Fruit fly (Drosophila melanogaster) whole organism, embryonic: ENCODE results near the gene Cubn.

Experiments
- Atf-2 ChIP-seq: fragments of 200-800 bp; sonication (Bioruptor generic); optimal IDR thresholded peaks from 2 replicates; lab custom pipeline; 2016; ENCODE audit warnings: missing biosample characterization, missing genetic modification characterization
- CG10979 ChIP-seq: fragments of 200-800 bp; sonication (Bioruptor generic); optimal IDR thresholded peaks from 2 replicates; lab custom pipeline; 2018; ENCODE audit warnings: missing biosample characterization, mild to moderate bottlenecking, missing genetic modification characterization, moderate library complexity
- CG11085 ChIP-seq: fragments of 200-800 bp; sonication (Bioruptor generic); IDR thresholded peaks from 2 replicates; pipeline ENCODE4 v1.3.6; 2022; ENCODE audit warnings: missing biosample characterization, missing genetic modification characterization
- CG11093 ChIP-seq: fragments of 200-800 bp; sonication (Bioruptor generic); IDR thresholded peaks from 3 replicates; pipeline ENCODE4 v1.3.6; 2022; ENCODE audit warnings: missing biosample characterization, missing genetic modification characterization
- CG13624 ChIP-seq: fragments of 200-800 bp; sonication (Bioruptor generic); optimal IDR thresholded peaks from 2 replicates; lab custom pipeline; 2016; ENCODE audit warnings: missing biosample characterization, missing genetic modification characterization
- CG14710 ChIP-seq: fragments of 200-800 bp; sonication (Bioruptor generic); optimal IDR thresholded peaks from 3 replicates; lab custom pipeline; 2019; ENCODE audit warnings: missing biosample characterization, mild to moderate bottlenecking, missing genetic modification characterization, moderate library complexity
- CG17328 ChIP-seq: fragments of 200-800 bp; sonication (Bioruptor generic); IDR thresholded peaks from 2 replicates; pipeline ENCODE4 v1.3.6; 2022; ENCODE audit warnings: missing biosample characterization, missing genetic modification characterization
- CG17568 ChIP-seq: fragments of 200-800 bp; sonication (Bioruptor generic); optimal IDR thresholded peaks from 2 replicates; lab custom pipeline; 2018; ENCODE audit warnings: missing biosample characterization, mild to moderate bottlenecking, missing genetic modification characterization, moderate library complexity
- CG17802 ChIP-seq: fragments of 200-800 bp; sonication (Bioruptor generic); optimal IDR thresholded peaks from 2 replicates; lab custom pipeline; 2018; ENCODE audit warnings: missing biosample characterization, mild to moderate bottlenecking, missing genetic modification characterization, moderate library complexity
- CG32772 ChIP-seq: fragments of 200-800 bp; sonication (Bioruptor generic); IDR thresholded peaks from 2 replicates; pipeline ENCODE4 v1.3.6; 2022; ENCODE audit warnings: missing biosample characterization, missing genetic modification characterization
- CG33557 ChIP-seq: fragments of 200-800 bp; sonication (Bioruptor generic); optimal IDR thresholded peaks from 2 replicates; lab custom pipeline; 2019; ENCODE audit warnings: missing biosample characterization, mild to moderate bottlenecking, missing genetic modification characterization, moderate library complexity
- CG34376 ChIP-seq: fragments of 200-800 bp; sonication (Bioruptor generic); optimal IDR thresholded peaks from 2 replicates; lab custom pipeline; 2018; ENCODE audit warnings: missing biosample characterization, mild to moderate bottlenecking, missing genetic modification characterization
- CG4282 ChIP-seq: fragments of 200-800 bp; sonication (Bioruptor generic); optimal IDR thresholded peaks from 2 replicates; lab custom pipeline; 2016; ENCODE audit warnings: missing biosample characterization, missing genetic modification characterization
- CG4707 ChIP-seq: fragments of 200-800 bp; sonication (Bioruptor generic); optimal IDR thresholded peaks from 2 replicates; lab custom pipeline; 2018; ENCODE audit warnings: missing biosample characterization, mild to moderate bottlenecking, missing genetic modification characterization, moderate library complexity
- CG4854 ChIP-seq: fragments of 200-800 bp; sonication (Bioruptor generic); optimal IDR thresholded peaks from 2 replicates; lab custom pipeline; 2016; ENCODE audit warnings: missing biosample characterization, missing genetic modification characterization, inconsistent platforms
- CG5245 ChIP-seq: fragments of 200-800 bp; sonication (Bioruptor generic); optimal IDR thresholded peaks from 3 replicates; lab custom pipeline; 2016; ENCODE audit warnings: missing biosample characterization, missing genetic modification characterization
- CG7357 ChIP-seq: fragments of 200-800 bp; sonication (Bioruptor generic); IDR thresholded peaks from 3 replicates; pipeline ENCODE4 v1.3.6; 2022; ENCODE audit warnings: missing biosample characterization, missing genetic modification characterization
- CG8290 ChIP-seq, 3 experiments: fragments of 200-800 bp; sonication (Bioruptor generic); optimal IDR thresholded peaks; 2 replicates each; lab custom pipeline; 2016 to 2019; ENCODE audit warnings: missing biosample characterization in 3 of 3, missing genetic modification characterization in 3 of 3, mild to moderate bottlenecking in 2 of 3, moderate library complexity in 1 of 3
- CG8388 ChIP-seq: fragments of 200-800 bp; sonication (Bioruptor generic); optimal IDR thresholded peaks from 2 replicates; lab custom pipeline; 2019; ENCODE audit warnings: missing biosample characterization, mild to moderate bottlenecking, missing genetic modification characterization, moderate library complexity
- D19A ChIP-seq: fragments of 200-800 bp; optimal IDR thresholded peaks from 3 replicates; lab custom pipeline; 2019; ENCODE audit warnings: missing biosample characterization, mild to moderate bottlenecking, missing genetic modification characterization, moderate library complexity
- D19B ChIP-seq: fragments of 200-800 bp; sonication (Bioruptor generic); optimal IDR thresholded peaks from 2 replicates; lab custom pipeline; 2017; ENCODE audit warnings: missing biosample characterization, mild to moderate bottlenecking, missing genetic modification characterization
- Dll ChIP-seq: fragments of 200-800 bp; sonication (Bioruptor generic); IDR thresholded peaks from 4 replicates; pipeline ENCODE4 v1.3.6; 2022; ENCODE audit warnings: missing biosample characterization, missing genetic modification characterization; ENCODE audit not compliant: partially characterized antibody
- HHEX ChIP-seq: fragments of 200-800 bp; sonication (Bioruptor generic); optimal IDR thresholded peaks from 3 replicates; lab custom pipeline; 2017; ENCODE audit warnings: missing biosample characterization, mild to moderate bottlenecking, missing genetic modification characterization, missing genetic modification reagents
- HmgZ ChIP-seq: fragments of 200-800 bp; sonication (Bioruptor generic); optimal IDR thresholded peaks from 2 replicates; lab custom pipeline; 2018; ENCODE audit warnings: missing biosample characterization, mild to moderate bottlenecking, missing genetic modification characterization
- Hsf ChIP-seq: fragments of 200-800 bp; sonication (Bioruptor generic); optimal IDR thresholded peaks from 3 replicates; lab custom pipeline; 2016; ENCODE audit warnings: missing biosample characterization, missing genetic modification characterization
- Med ChIP-seq: fragments of 200-800 bp; sonication (Bioruptor generic); peaks from one replicate; lab custom pipeline; 2016; ENCODE audit warnings: missing biosample characterization, missing genetic modification characterization, mild to moderate bottlenecking, inconsistent platforms, moderate library complexity
- Myb ChIP-seq: fragments of 200-800 bp; sonication (Bioruptor generic); optimal IDR thresholded peaks from 2 replicates; lab custom pipeline; 2016; ENCODE audit warnings: missing biosample characterization, missing genetic modification characterization
- Opbp ChIP-seq: fragments of 200-800 bp; sonication (Bioruptor generic); IDR thresholded peaks from 3 replicates; pipeline ENCODE4 v1.3.6; 2022; ENCODE audit warnings: missing biosample characterization, missing genetic modification characterization; ENCODE audit not compliant: partially characterized antibody
- Sin3A ChIP-seq: fragments of >200 bp; optimal IDR thresholded peaks from 2 replicates; lab custom pipeline; 2018
- Spps ChIP-seq: fragments of 200-800 bp; sonication (Bioruptor generic); optimal IDR thresholded peaks from 2 replicates; lab custom pipeline; 2018; ENCODE audit warnings: missing biosample characterization, mild to moderate bottlenecking, missing genetic modification characterization
- Tbp ChIP-seq: fragments of >200 bp; optimal IDR thresholded peaks from 2 replicates; lab custom pipeline; 2018; ENCODE audit warnings: missing biosample characterization, missing genetic modification characterization
- YL-1 ChIP-seq: fragments of 200-800 bp; sonication (Bioruptor generic); optimal IDR thresholded peaks from 3 replicates; lab custom pipeline; 2017; ENCODE audit warnings: missing biosample characterization, mild to moderate bottlenecking, missing genetic modification characterization
- bbx ChIP-seq: fragments of 200-800 bp; sonication (Bioruptor generic); IDR thresholded peaks from 2 replicates; pipeline ENCODE4 v1.3.6; 2022; ENCODE audit warnings: missing biosample characterization, missing genetic modification characterization; ENCODE audit not compliant: partially characterized antibody
- crp ChIP-seq, 2 experiments: fragments of 200-800 bp; sonication (Bioruptor generic); optimal IDR thresholded peaks; 2 replicates in 1 of 2; 3 replicates in 1 of 2; lab custom pipeline; 2017; ENCODE audit warnings: missing biosample characterization in 2 of 2, missing genetic modification characterization in 2 of 2, mild to moderate bottlenecking in 1 of 2, moderate library complexity in 1 of 2
- dm ChIP-seq: fragments of 200-800 bp; sonication (Bioruptor generic); optimal IDR thresholded peaks from 3 replicates; lab custom pipeline; 2016; ENCODE audit warnings: missing biosample characterization, missing genetic modification characterization
- ftz-f1 ChIP-seq: fragments of 200-800 bp; sonication (Bioruptor generic); optimal IDR thresholded peaks from 2 replicates; lab custom pipeline; 2016; ENCODE audit warnings: missing biosample characterization, missing genetic modification characterization
- gsb ChIP-seq: fragments of 200-800 bp; sonication (Bioruptor generic); IDR thresholded peaks from 2 replicates; pipeline ENCODE4 v1.3.6; 2022; ENCODE audit warnings: missing biosample characterization, missing genetic modification characterization
- lbe ChIP-seq: fragments of 200-800 bp; sonication (Bioruptor generic); optimal IDR thresholded peaks from 2 replicates; lab custom pipeline; 2016; ENCODE audit warnings: missing biosample characterization, mild to moderate bottlenecking, missing genetic modification characterization
- maf-S ChIP-seq: fragments of 200-800 bp; sonication (Bioruptor generic); optimal IDR thresholded peaks from 2 replicates; lab custom pipeline; 2016; ENCODE audit warnings: missing biosample characterization, missing genetic modification characterization
- onecut ChIP-seq: fragments of 200-800 bp; sonication (Bioruptor generic); IDR thresholded peaks from 2 replicates; pipeline ENCODE4 v1.3.6; 2022; ENCODE audit warnings: missing biosample characterization, missing genetic modification characterization
- peb ChIP-seq: fragments of 200-800 bp; sonication (Bioruptor generic); IDR thresholded peaks from 2 replicates; pipeline ENCODE4 v1.3.6; 2022; ENCODE audit warnings: missing biosample characterization, missing genetic modification characterization
- prd ChIP-seq, 3 experiments: fragments of >200 bp in 2 of 3; fragments of 200-800 bp in 1 of 3; sonication (Bioruptor generic) in 1 of 3; optimal IDR thresholded peaks in 2 of 3; IDR thresholded peaks in 1 of 3; 2 replicates in 2 of 3; 3 replicates in 1 of 3; pipeline versions ENCODE4 v1.3.6 to Lab custom; 2017 to 2022; ENCODE audit warnings: missing biosample characterization in 1 of 3, missing genetic modification characterization in 1 of 3
- pum ChIP-seq: fragments of 200-800 bp; sonication (Bioruptor generic); optimal IDR thresholded peaks from 2 replicates; lab custom pipeline; 2016; ENCODE audit warnings: missing biosample characterization, missing genetic modification characterization
- pzg ChIP-seq: fragments of 200-800 bp; sonication (Bioruptor generic); optimal IDR thresholded peaks from 3 replicates; lab custom pipeline; 2018; ENCODE audit warnings: missing biosample characterization, mild to moderate bottlenecking, missing genetic modification characterization, moderate library complexity
- stc ChIP-seq: fragments of 200-800 bp; sonication (Bioruptor generic); IDR thresholded peaks from 2 replicates; pipeline ENCODE4 v1.3.6; 2022; ENCODE audit warnings: missing biosample characterization, missing genetic modification characterization
- stwl ChIP-seq: fragments of 200-800 bp; sonication (Bioruptor generic); optimal IDR thresholded peaks from 3 replicates; lab custom pipeline; 2018; ENCODE audit warnings: missing biosample characterization, mild to moderate bottlenecking, missing genetic modification characterization, moderate library complexity
- trem ChIP-seq: fragments of 200-800 bp; optimal IDR thresholded peaks from 3 replicates; lab custom pipeline; 2019; ENCODE audit warnings: missing biosample characterization, mild to moderate bottlenecking, missing genetic modification characterization, moderate library complexity
- unc-4 ChIP-seq: fragments of 200-800 bp; sonication (Bioruptor generic); IDR thresholded peaks from 2 replicates; pipeline ENCODE4 v1.3.6; 2022; ENCODE audit warnings: missing biosample characterization, missing genetic modification characterization; ENCODE audit not compliant: partially characterized antibody

Gene Cubn

dm6 chrX:9585359-9586002 lies 14.4 kb upstream of the Cubn start, which contains the start of gene Hex-A (continued):
- TF ChIP-seq pum (peak; percentile 91), CG33557 (peak; percentile 95), maf-S (GFP tag; lab: Kevin White, UChicago) (peak; percentile 92), HmgZ (peak; percentile 98), crp (GFP tag; optimal IDR thresholded peaks at IDR 0.05; lab: Kevin White, UChicago) (peak in 1 of 2 experiments; percentile 69), CG8388 (GFP tag; lab: Kevin White, UChicago) (peak; percentile 95), bbx (GFP tag; lab: Robert Waterston, UW) (peak; percentile 58), trem (tag; lab: Kevin White, UChicago) (peak; percentile 92), HHEX (GFP tag; lab: Kevin White, UChicago) (peak; percentile 96), pzg (GFP tag; lab: Kevin White, UChicago) (peak; percentile 18), Opbp (GFP tag; lab: Robert Waterston, UW) (peak; percentile 44; the same call in 1 of the 3 replicates), CG10979 (tag; lab: Kevin White, UChicago) (peak; percentile 98), CG32772 (peak; percentile 80), CG17568 (peak; percentile 94), CG4282 (peak; percentile 35), dm (GFP tag; lab: Kevin White, UChicago) (peak; percentile 84), CG17802 (tag; lab: Kevin White, UChicago) (peak; percentile 77), Dll (no peak), stc (GFP tag; lab: Robert Waterston, UW) (peak; percentile 93), ftz-f1 (GFP tag; lab: Kevin White, UChicago) (peak; percentile 99), Spps (tag; lab: Kevin White, UChicago) (peak; percentile 92), Atf-2 (GFP tag; lab: Kevin White, UChicago) (peak; percentile 91), D19B (GFP tag; lab: Kevin White, UChicago) (peak; percentile 86), CG7357 (GFP tag; lab: Robert Waterston, UW) (peak; percentile 85), CG14710 (tag; lab: Kevin White, UChicago) (peak; percentile 96), CG4707 (GFP tag; lab: Kevin White, UChicago) (peak; percentile 83), stwl (tag; lab: Kevin White, UChicago) (no peak), onecut (GFP tag; lab: Robert Waterston, UW) (peak; percentile 94), Sin3A (lab: Kevin White, UChicago) (no peak), unc-4 (peak; percentile 53), lbe (GFP tag; lab: Kevin White, UChicago) (peak; percentile 92), CG13624 (GFP tag; lab: Kevin White, UChicago) (peak; percentile 96), CG11085 (GFP tag; lab: Robert Waterston, UW) (peak; percentile 66), CG11093 (GFP tag; lab: Robert Waterston, UW) (peak; percentile 64), D19A (tag; lab: Kevin White, UChicago) (peak; percentile 64), YL-1 (peak; percentile 84), CG8290 (GFP tag; optimal IDR thresholded peaks at IDR 0.05; lab: Kevin White, UChicago) (peak; percentile 87), CG8290 (tag; optimal IDR thresholded peaks at IDR 0.05; lab: Kevin White, UChicago) (peak; percentile 91 to 95), prd (optimal IDR thresholded peaks at IDR 0.05; lab: Kevin White, UChicago) (no peak), prd (GFP tag; IDR thresholded peaks at IDR 0.05; lab: Robert Waterston, UW) (peak; percentile 77), CG4854 (GFP tag; lab: Kevin White, UChicago) (peak; percentile 93), peb (GFP tag; lab: Robert Waterston, UW) (peak; percentile 82), CG17328 (GFP tag; lab: Robert Waterston, UW) (peak; percentile 88), Tbp (GFP tag; lab: Kevin White, UChicago) (no peak), Hsf (GFP tag; lab: Kevin White, UChicago) (peak; percentile 96), CG34376 (GFP tag; lab: Kevin White, UChicago) (peak; percentile 100), gsb (GFP tag; lab: Robert Waterston, UW) (peak; percentile 88), Myb (GFP tag; lab: Kevin White, UChicago) (peak; percentile 78), Med (GFP tag; lab: Kevin White, UChicago) (peak; percentile 99), CG5245 (GFP tag; lab: Kevin White, UChicago) (peak; percentile 78)
